Fruit fly (Drosophila melanogaster) whole organism, embryonic: ENCODE data around the gene SC35.

Source experiments
- Atf3 ChIP-seq: fragments of 200-800 bp; sonication (Bioruptor generic); optimal IDR thresholded peaks from 3 replicates; lab custom pipeline; 2016; ENCODE audit warnings: missing biosample characterization, missing genetic modification characterization
- B-H2 ChIP-seq: fragments of 200-800 bp; sonication (Bioruptor generic); optimal IDR thresholded peaks from 2 replicates; lab custom pipeline; 2018; ENCODE audit warnings: missing biosample characterization, mild to moderate bottlenecking, missing genetic modification characterization
- BEAF-32 ChIP-seq: fragments of 200-800 bp; sonication (Bioruptor generic); optimal IDR thresholded peaks from 3 replicates; lab custom pipeline; 2017; ENCODE audit warnings: missing biosample characterization, missing genetic modification characterization, mild to moderate bottlenecking, moderate library complexity, missing genetic modification reagents
- Blimp-1 ChIP-seq: fragments of 200-800 bp; sonication (Bioruptor generic); optimal IDR thresholded peaks from 3 replicates; lab custom pipeline; 2018; ENCODE audit warnings: missing biosample characterization, missing genetic modification characterization, mild to moderate bottlenecking, moderate library complexity, missing genetic modification reagents
- BtbVII ChIP-seq: fragments of 200-800 bp; sonication (Bioruptor generic); optimal IDR thresholded peaks from 3 replicates; lab custom pipeline; 2017; ENCODE audit warnings: missing biosample characterization, mild to moderate bottlenecking, missing genetic modification characterization
- Bteb2 ChIP-seq: fragments of 200-800 bp; sonication (Bioruptor generic); optimal IDR thresholded peaks from 2 replicates; lab custom pipeline; 2016; ENCODE audit warnings: missing biosample characterization, missing genetic modification characterization
- CG10565 ChIP-seq: fragments of 200-800 bp; sonication (Bioruptor generic); optimal IDR thresholded peaks from 3 replicates; lab custom pipeline; 2016; ENCODE audit warnings: missing biosample characterization, mild to moderate bottlenecking, missing genetic modification characterization
- CG12942 ChIP-seq: fragments of 200-800 bp; sonication (Bioruptor generic); optimal IDR thresholded peaks from 3 replicates; lab custom pipeline; 2016; ENCODE audit warnings: missing biosample characterization, missing genetic modification characterization
- CG15479 ChIP-seq: fragments of 200-800 bp; sonication (Bioruptor generic); optimal IDR thresholded peaks from 3 replicates; lab custom pipeline; 2019; ENCODE audit warnings: missing biosample characterization, mild to moderate bottlenecking, missing genetic modification characterization, moderate library complexity
- CG1602 ChIP-seq: fragments of 200-800 bp; sonication (Bioruptor generic); optimal IDR thresholded peaks from 3 replicates; lab custom pipeline; 2016; ENCODE audit warnings: missing biosample characterization, missing genetic modification characterization
- CG16813 ChIP-seq: fragments of 200-800 bp; sonication (Bioruptor generic); IDR thresholded peaks from 3 replicates; pipeline ENCODE4 v1.3.6; 2022; ENCODE audit warnings: missing biosample characterization, missing genetic modification characterization; ENCODE audit not compliant: partially characterized antibody
- CG17186 ChIP-seq: fragments of 200-800 bp; sonication (Bioruptor generic); optimal IDR thresholded peaks from 3 replicates; lab custom pipeline; 2017; ENCODE audit warnings: missing biosample characterization, missing genetic modification reagents, missing genetic modification characterization
- CG18599 ChIP-seq: fragments of 200-800 bp; sonication (Bioruptor generic); optimal IDR thresholded peaks from 3 replicates; lab custom pipeline; 2017; ENCODE audit warnings: missing biosample characterization, missing genetic modification characterization, mild to moderate bottlenecking, moderate library complexity, missing genetic modification reagents
- CG30403 ChIP-seq: fragments of 200-800 bp; sonication (Bioruptor generic); optimal IDR thresholded peaks from 3 replicates; lab custom pipeline; 2016; ENCODE audit warnings: missing biosample characterization, missing genetic modification characterization
- CG34224 ChIP-seq: fragments of 200-800 bp; sonication (Bioruptor generic); IDR thresholded peaks from 3 replicates; pipeline ENCODE4 v1.3.6; 2022; ENCODE audit warnings: missing biosample characterization, missing genetic modification characterization; ENCODE audit not compliant: partially characterized antibody
- CG34376 ChIP-seq: fragments of 200-800 bp; sonication (Bioruptor generic); optimal IDR thresholded peaks from 2 replicates; lab custom pipeline; 2018; ENCODE audit warnings: missing biosample characterization, mild to moderate bottlenecking, missing genetic modification characterization
- CG4707 ChIP-seq: fragments of 200-800 bp; sonication (Bioruptor generic); optimal IDR thresholded peaks from 2 replicates; lab custom pipeline; 2018; ENCODE audit warnings: missing biosample characterization, mild to moderate bottlenecking, missing genetic modification characterization, moderate library complexity
- CG6683 ChIP-seq: fragments of 200-800 bp; sonication (Bioruptor generic); optimal IDR thresholded peaks from 2 replicates; lab custom pipeline; 2017; ENCODE audit warnings: missing biosample characterization, mild to moderate bottlenecking, missing genetic modification characterization, missing genetic modification reagents
- CG7271 ChIP-seq: fragments of 200-800 bp; sonication (Bioruptor generic); optimal IDR thresholded peaks from 2 replicates; lab custom pipeline; 2018; ENCODE audit warnings: missing biosample characterization, mild to moderate bottlenecking, missing genetic modification characterization, moderate library complexity
- CG7928 ChIP-seq: fragments of 200-800 bp; sonication (Bioruptor generic); optimal IDR thresholded peaks from 2 replicates; lab custom pipeline; 2017; ENCODE audit warnings: missing biosample characterization, mild to moderate bottlenecking, missing genetic modification characterization
- Dad ChIP-seq: fragments of 200-800 bp; sonication (Bioruptor generic); optimal IDR thresholded peaks from 3 replicates; lab custom pipeline; 2016; ENCODE audit warnings: missing biosample characterization, missing genetic modification characterization
- Dll ChIP-seq: fragments of 200-800 bp; sonication (Bioruptor generic); IDR thresholded peaks from 4 replicates; pipeline ENCODE4 v1.3.6; 2022; ENCODE audit warnings: missing biosample characterization, missing genetic modification characterization; ENCODE audit not compliant: partially characterized antibody
- E2f2 ChIP-seq: fragments of 200-800 bp; sonication (Bioruptor generic); IDR thresholded peaks from 2 replicates; pipeline ENCODE4 v1.3.6; 2022; ENCODE audit warnings: missing biosample characterization, missing genetic modification characterization
- HHEX ChIP-seq: fragments of 200-800 bp; sonication (Bioruptor generic); optimal IDR thresholded peaks from 3 replicates; lab custom pipeline; 2017; ENCODE audit warnings: missing biosample characterization, mild to moderate bottlenecking, missing genetic modification characterization, missing genetic modification reagents
- Hand ChIP-seq: fragments of 200-800 bp; sonication (Bioruptor generic); optimal IDR thresholded peaks from 2 replicates; lab custom pipeline; 2017; ENCODE audit warnings: mild to moderate bottlenecking, missing biosample characterization, missing genetic modification reagents, missing genetic modification characterization
- Hmr ChIP-seq: fragments of 200-800 bp; sonication (Bioruptor generic); optimal IDR thresholded peaks from 3 replicates; lab custom pipeline; 2017; ENCODE audit warnings: mild to moderate bottlenecking, missing biosample characterization, missing genetic modification reagents, missing genetic modification characterization
- Mes4 ChIP-seq: fragments of 200-800 bp; sonication (Bioruptor generic); optimal IDR thresholded peaks from 2 replicates; lab custom pipeline; 2016; ENCODE audit warnings: missing biosample characterization, missing genetic modification characterization
- Sox100B ChIP-seq: fragments of 200-800 bp; sonication (Bioruptor generic); optimal IDR thresholded peaks from 3 replicates; lab custom pipeline; 2018; ENCODE audit warnings: missing biosample characterization, mild to moderate bottlenecking, missing genetic modification characterization
- ase ChIP-seq: fragments of 200-800 bp; sonication (Bioruptor generic); IDR thresholded peaks from 3 replicates; pipeline ENCODE4 v1.3.6; 2022; ENCODE audit warnings: missing biosample characterization, missing genetic modification characterization
- ato ChIP-seq: fragments of 200-800 bp; sonication (Bioruptor generic); IDR thresholded peaks from 2 replicates; pipeline ENCODE4 v1.3.6; 2022; ENCODE audit warnings: missing biosample characterization, missing genetic modification characterization; ENCODE audit not compliant: partially characterized antibody
- corto ChIP-seq: fragments of 200-800 bp; sonication (Bioruptor generic); optimal IDR thresholded peaks from 2 replicates; lab custom pipeline; 2016; ENCODE audit warnings: missing biosample characterization, mild to moderate bottlenecking, missing genetic modification characterization, moderate library complexity
- dimm ChIP-seq: fragments of 200-800 bp; sonication (Bioruptor generic); IDR thresholded peaks from 2 replicates; pipeline ENCODE4 v1.3.6; 2022; ENCODE audit warnings: missing biosample characterization, missing genetic modification characterization
- ems ChIP-seq: fragments of 200-800 bp; sonication (Bioruptor generic); optimal IDR thresholded peaks from 3 replicates; lab custom pipeline; 2016; ENCODE audit warnings: missing biosample characterization, missing genetic modification characterization
- ewg ChIP-seq: fragments of 200-800 bp; sonication (Bioruptor generic); optimal IDR thresholded peaks from 3 replicates; lab custom pipeline; 2017; ENCODE audit warnings: mild to moderate bottlenecking, missing biosample characterization, missing genetic modification reagents, missing genetic modification characterization
- fd102C ChIP-seq: fragments of 200-800 bp; sonication (Bioruptor generic); optimal IDR thresholded peaks from 2 replicates; lab custom pipeline; 2018; ENCODE audit warnings: missing biosample characterization, mild to moderate bottlenecking, missing genetic modification characterization, moderate library complexity
- gcm ChIP-seq: fragments of 200-800 bp; sonication (Bioruptor generic); optimal IDR thresholded peaks from 2 replicates; lab custom pipeline; 2019; ENCODE audit warnings: missing biosample characterization, mild to moderate bottlenecking, missing genetic modification characterization, moderate library complexity
- grn ChIP-seq: fragments of 200-800 bp; sonication (Bioruptor generic); optimal IDR thresholded peaks from 3 replicates; lab custom pipeline; 2017; ENCODE audit warnings: missing biosample characterization, missing genetic modification characterization
- insv ChIP-seq, 2 experiments: fragments of 200-800 bp; sonication (Bioruptor generic); optimal IDR thresholded peaks; 3 replicates each; lab custom pipeline; 2016 to 2018; ENCODE audit warnings: missing biosample characterization in 2 of 2, missing genetic modification characterization in 2 of 2
- kni ChIP-seq: fragments of 200-800 bp; sonication (Bioruptor generic); optimal IDR thresholded peaks from 3 replicates; lab custom pipeline; 2017; ENCODE audit warnings: mild to moderate bottlenecking, missing biosample characterization, missing genetic modification reagents, missing genetic modification characterization
- onecut ChIP-seq: fragments of 200-800 bp; sonication (Bioruptor generic); IDR thresholded peaks from 2 replicates; pipeline ENCODE4 v1.3.6; 2022; ENCODE audit warnings: missing biosample characterization, missing genetic modification characterization
- org-1 ChIP-seq: fragments of 200-800 bp; sonication (Bioruptor generic); optimal IDR thresholded peaks from 2 replicates; lab custom pipeline; 2017; ENCODE audit warnings: missing biosample characterization, missing genetic modification characterization
- pb ChIP-seq: fragments of 200-800 bp; sonication (Bioruptor generic); optimal IDR thresholded peaks from 3 replicates; lab custom pipeline; 2016; ENCODE audit warnings: missing biosample characterization, missing genetic modification characterization
- pros ChIP-seq: fragments of 200-800 bp; sonication (Bioruptor generic); optimal IDR thresholded peaks from 3 replicates; lab custom pipeline; 2019; ENCODE audit warnings: missing biosample characterization, mild to moderate bottlenecking, missing genetic modification characterization, moderate library complexity
- sens ChIP-seq: fragments of 200-800 bp; sonication (Bioruptor generic); peaks from one replicate; lab custom pipeline; 2016; ENCODE audit warnings: missing biosample characterization, missing genetic modification characterization
- sim ChIP-seq: fragments of 200-800 bp; sonication (Bioruptor generic); IDR thresholded peaks from 2 replicates; pipeline ENCODE4 v1.3.6; 2022; ENCODE audit warnings: missing biosample characterization, missing genetic modification characterization
- sima ChIP-seq: fragments of 200-800 bp; sonication (Bioruptor generic); optimal IDR thresholded peaks from 2 replicates; lab custom pipeline; 2016; ENCODE audit warnings: missing biosample characterization, missing genetic modification characterization
- tio ChIP-seq: fragments of 200-800 bp; sonication (Bioruptor generic); optimal IDR thresholded peaks from 2 replicates; lab custom pipeline; 2017; ENCODE audit warnings: missing biosample characterization, missing genetic modification characterization, inconsistent platforms
- zen ChIP-seq: fragments of 200-800 bp; sonication (Bioruptor generic); optimal IDR thresholded peaks from 3 replicates; lab custom pipeline; 2018; ENCODE audit warnings: missing biosample characterization, mild to moderate bottlenecking, missing genetic modification characterization, moderate library complexity

Gene SC35

dm6 chr2L:12473583-12473982 lies 39.1 kb upstream of the SC35 start (continued):
- TF ChIP-seq HHEX (peak; percentile 35), BtbVII (GFP tag; lab: Kevin White, UChicago) (peak; percentile 43)

- TF ChIP-seq Dll = peak; percentile 48; the same call in 2 of the 4 replicates
- no peak for TF ChIP-seq E2f2 (GFP tag; lab: Robert Waterston, UW)
- no peak for TF ChIP-seq CG7271 (tag; lab: Kevin White, UChicago)
- TF ChIP-seq fd102C (GFP tag; lab: Kevin White, UChicago) = no peak
- TF ChIP-seq zen (tag; lab: Kevin White, UChicago) = peak; percentile 83
- TF ChIP-seq CG7928 (GFP tag; lab: Kevin White, UChicago) = no peak
- TF ChIP-seq CG34224 = 0 out of 3 replicates have a peak, but pooled peaks have one; percentile 22
- no peak for TF ChIP-seq CG15479
- TF ChIP-seq ewg (GFP tag; lab: Kevin White, UChicago) = no peak
- no peak for TF ChIP-seq CG4707 (GFP tag; lab: Kevin White, UChicago)
- TF ChIP-seq CG17186 (GFP tag; lab: Kevin White, UChicago) = no peak
- no peak for TF ChIP-seq ems (GFP tag; lab: Kevin White, UChicago)
- no peak for TF ChIP-seq gcm (GFP tag; lab: Kevin White, UChicago)
- no peak for TF ChIP-seq sima
- no peak for TF ChIP-seq CG10565 (GFP tag; lab: Kevin White, UChicago)
- no peak for TF ChIP-seq Hand (GFP tag; lab: Kevin White, UChicago)
- no peak for TF ChIP-seq pros
- no peak for TF ChIP-seq Hmr
- TF ChIP-seq Dad (GFP tag; lab: Kevin White, UChicago) = no peak
- TF ChIP-seq ase (GFP tag; lab: Robert Waterston, UW) = no peak
- no peak for TF ChIP-seq Atf3 (GFP tag; lab: Kevin White, UChicago)
- TF ChIP-seq Blimp-1 = no peak
- TF ChIP-seq CG18599 (GFP tag; lab: Kevin White, UChicago) = no peak
- TF ChIP-seq kni (GFP tag; lab: Kevin White, UChicago) = no peak
- TF ChIP-seq onecut = no peak
- TF ChIP-seq CG1602 (GFP tag; lab: Kevin White, UChicago) = no peak
- TF ChIP-seq ato = no peak
- no peak for TF ChIP-seq Mes4 (GFP tag; lab: Kevin White, UChicago)
- TF ChIP-seq insv (GFP tag; optimal IDR thresholded peaks at IDR 0.05; lab: Kevin White, UChicago) = peak in 1 of 2 experiments; percentile 42
- no peak for TF ChIP-seq CG16813 (GFP tag; lab: Robert Waterston, UW)
- TF ChIP-seq dimm (GFP tag; lab: Robert Waterston, UW) = no peak
- no peak for TF ChIP-seq CG12942 (GFP tag; lab: Kevin White, UChicago)
- peak; percentile 35 for TF ChIP-seq sens (GFP tag; lab: Kevin White, UChicago)
- no peak for TF ChIP-seq CG6683 (GFP tag; lab: Kevin White, UChicago)
- no peak for TF ChIP-seq org-1 (GFP tag; lab: Kevin White, UChicago)
- TF ChIP-seq corto (GFP tag; lab: Kevin White, UChicago) = no peak
- TF ChIP-seq sim = no peak
- TF ChIP-seq CG34376 (GFP tag; lab: Kevin White, UChicago) = no peak
- peak; percentile 68 for TF ChIP-seq grn (GFP tag; lab: Kevin White, UChicago)
- no peak for TF ChIP-seq B-H2 (GFP tag; lab: Kevin White, UChicago)
- no peak for TF ChIP-seq tio (GFP tag; lab: Kevin White, UChicago)
- TF ChIP-seq Sox100B (GFP tag; lab: Kevin White, UChicago) = no peak
- no peak for TF ChIP-seq Bteb2 (GFP tag; lab: Kevin White, UChicago)
- no peak for TF ChIP-seq CG30403 (GFP tag; lab: Kevin White, UChicago)
- TF ChIP-seq BEAF-32 = peak; percentile 51
- no peak for TF ChIP-seq pb (GFP tag; lab: Kevin White, UChicago)
Measured at dm6 chr2L:12472988-12473387, 38.5 kb upstream of the SC35 start.
